Worm (Caenorhabditis elegans) whole organism, early embryonic: ENCODE measurements around the gene tmc-1.

Source experiments
- aly-1 ChIP-seq: sonication (generic microtip); optimal IDR thresholded peaks from 2 replicates; lab custom pipeline; 2016; ENCODE audit warnings: missing genetic modification characterization, missing compliant biosample characterization
- ceh-36 ChIP-seq: sonication (generic microtip); optimal IDR thresholded peaks from 2 replicates; lab custom pipeline; 2016; ENCODE audit warnings: missing genetic modification characterization, inconsistent platforms, missing compliant biosample characterization
- hnd-1 ChIP-seq: sonication (generic microtip); optimal IDR thresholded peaks from 2 replicates; lab custom pipeline; 2016; ENCODE audit warnings: missing genetic modification characterization, missing compliant biosample characterization
- scrt-1 ChIP-seq: fragments of 200-800 bp; sonication (Bioruptor generic); IDR thresholded peaks from 2 replicates; pipeline ENCODE4 v1.3.6; 2022; ENCODE audit warnings: missing genetic modification characterization, missing compliant biosample characterization

DNA sequence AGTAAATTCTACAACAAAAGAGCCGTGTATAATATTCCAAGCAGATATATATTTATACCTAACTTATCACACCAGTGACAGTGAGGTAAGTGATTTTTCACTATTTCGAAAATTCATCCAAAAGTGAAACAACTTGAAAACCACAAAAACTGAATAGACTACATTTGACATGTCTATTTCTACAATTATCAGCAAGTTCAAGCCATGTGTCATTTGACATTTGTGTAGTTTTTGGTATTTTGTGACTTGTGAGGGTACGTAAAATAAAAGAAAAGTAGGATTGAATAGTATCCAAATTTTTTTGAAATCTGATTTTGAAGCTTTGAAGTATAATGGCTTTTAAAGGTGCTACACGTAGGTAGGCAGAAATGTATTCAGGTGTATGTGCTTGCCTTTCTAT lies 35.8 kb upstream of the tmc-1 start:
- TF ChIP-seq ceh-36 (tag; lab: Kevin White, UChicago) (no peak), scrt-1 (GFP tag; lab: Robert Waterston, UW) (no peak), aly-1 (tag; lab: Kevin White, UChicago) (no peak), hnd-1 (tag; lab: Kevin White, UChicago) (no peak)
